Worm (Caenorhabditis elegans): Measurements from ENCODE around the gene idh-2.

ce11 chrX:11201165-11201564 is 14.6 kb upstream of the idh-2 start, which contains the start of gene col-179:
- no peak for TF ChIP-seq ama-1 (optimal IDR thresholded peaks at IDR 0.05)
- TF ChIP-seq flt-1 (GFP tag; IDR thresholded peaks at IDR 0.05), result no peak
- TF ChIP-seq pes-1 (GFP tag; IDR thresholded peaks at IDR 0.05), result no peak
- TF ChIP-seq hnd-1 (tag; optimal IDR thresholded peaks at IDR 0.05), result no peak
- TF ChIP-seq ceh-36 (tag; optimal IDR thresholded peaks at IDR 0.05), result no peak
- TF ChIP-seq F13C5.2 (tag; optimal IDR thresholded peaks at IDR 0.05), result no peak
- TF ChIP-seq sea-1 (GFP tag; conservative IDR thresholded peaks at IDR 0.05), result no peak
- TF ChIP-seq ceh-13 (GFP tag; optimal IDR thresholded peaks at IDR 0.05), result no peak
- no peak for TF ChIP-seq hmg-4 (GFP tag; optimal IDR thresholded peaks at IDR 0.05)
- no peak for TF ChIP-seq tbx-37 (GFP tag; conservative IDR thresholded peaks at IDR 0.05)
